Fruit fly (Drosophila melanogaster): Measurements from ENCODE around the gene CG10359.

DNA sequence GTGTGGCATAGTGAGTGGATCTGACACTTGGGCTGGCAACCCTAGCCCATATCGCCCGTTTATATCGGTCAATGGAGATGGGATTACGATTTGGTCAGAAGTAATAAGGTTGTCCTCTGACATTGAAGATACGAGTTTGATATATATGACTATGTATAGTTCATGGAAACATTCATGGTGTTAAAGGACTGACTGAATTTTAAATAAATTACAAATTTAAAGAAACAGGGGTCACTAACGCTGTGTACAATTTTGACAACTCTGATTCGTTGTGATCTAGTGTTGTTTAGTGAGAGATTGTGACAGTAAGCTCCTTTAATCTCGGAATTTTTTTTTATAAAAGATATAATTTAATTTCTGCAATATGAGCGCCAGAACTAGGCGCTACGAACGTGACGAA, 46.8 kb downstream of the CG10359 start, which contains the start of gene CG43098:
- TF ChIP-seq CG8478 (optimal IDR thresholded peaks at IDR 0.05) (no peak), CTCF (optimal IDR thresholded peaks at IDR 0.05) (no peak)
